Worm (Caenorhabditis elegans) whole organism, young adult: ENCODE measurements around the gene ZC13.10.

Experiments used
- K12H6.12 ChIP-seq: fragments of 200-800 bp; sonication (Bioruptor generic); optimal IDR thresholded peaks from 2 replicates; lab custom pipeline; 2018; ENCODE audit warnings: mild to moderate bottlenecking, missing genetic modification characterization, missing compliant biosample characterization
- bed-2 ChIP-seq: fragments of 200-800 bp; sonication (Bioruptor generic); IDR thresholded peaks from 2 replicates; pipeline ENCODE4 v1.3.6; 2022; ENCODE audit warnings: missing genetic modification reagents, missing genetic modification characterization, missing compliant biosample characterization
- cebp-2 ChIP-seq: fragments of 200-800 bp; sonication (Bioruptor generic); IDR thresholded peaks from 2 replicates; pipeline ENCODE4 v1.3.6; 2022; ENCODE audit warnings: missing genetic modification characterization, missing compliant biosample characterization
- ceh-58 ChIP-seq: fragments of 200-800 bp; sonication (Bioruptor generic); IDR thresholded peaks from 2 replicates; pipeline ENCODE4 v1.3.6; 2022; ENCODE audit warnings: missing genetic modification characterization, missing compliant biosample characterization
- ceh-79 ChIP-seq: sonication (generic microtip); optimal IDR thresholded peaks from 2 replicates; lab custom pipeline; 2017; ENCODE audit warnings: mild to moderate bottlenecking, missing genetic modification characterization, missing compliant biosample characterization
- let-526 ChIP-seq: fragments of 200-800 bp; sonication (Bioruptor generic); IDR thresholded peaks from 2 replicates; pipeline ENCODE4 v1.3.6; 2022; ENCODE audit warnings: missing genetic modification reagents, missing genetic modification characterization, missing compliant biosample characterization
- nfya-2 ChIP-seq: fragments of 200-800 bp; sonication (Bioruptor generic); IDR thresholded peaks from 2 replicates; pipeline ENCODE4 v1.3.6; 2022; ENCODE audit warnings: missing genetic modification reagents, missing genetic modification characterization, missing compliant biosample characterization
- nhr-179 ChIP-seq: sonication (generic microtip); optimal IDR thresholded peaks from 2 replicates; lab custom pipeline; 2016; ENCODE audit warnings: mild to moderate bottlenecking, missing genetic modification characterization, missing compliant biosample characterization
- nhr-90 ChIP-seq: sonication (generic microtip); optimal IDR thresholded peaks from 2 replicates; lab custom pipeline; 2016; ENCODE audit warnings: missing genotype, mild to moderate bottlenecking, missing genetic modification characterization, missing compliant biosample characterization
- pha-4 ChIP-seq: fragments of 150-350 bp; sonication (generic microtip); optimal IDR thresholded peaks from 2 replicates; lab custom pipeline; 2014; ENCODE audit warnings: missing biosample characterization, missing genetic modification reagents, missing genetic modification characterization
- unc-62 ChIP-seq: fragments of 150-350 bp; optimal IDR thresholded peaks from 2 replicates; lab custom pipeline; 2014; ENCODE audit warnings: missing biosample characterization, missing genetic modification reagents, missing genetic modification characterization

- no peak for TF ChIP-seq nhr-90 (tag; lab: Kevin White, UChicago)
- TF ChIP-seq ceh-58 = no peak
- no peak for TF ChIP-seq let-526
- no peak for TF ChIP-seq bed-2 (GFP tag; lab: Robert Waterston, UW)
- TF ChIP-seq unc-62 = no peak
- TF ChIP-seq cebp-2 (GFP tag; lab: Robert Waterston, UW) = no peak
- TF ChIP-seq ceh-79 (tag; lab: Kevin White, UChicago) = no peak
- no peak for TF ChIP-seq nfya-2 (GFP tag; lab: Robert Waterston, UW)
- no peak for TF ChIP-seq K12H6.12 (tag; lab: Kevin White, UChicago)
- TF ChIP-seq nhr-179 (tag; lab: Kevin White, UChicago) = no peak
- no peak for TF ChIP-seq pha-4
These were observed 43.3 kb upstream of the ZC13.10 start for ce11 chrX:945669-946068.
